Worm (Caenorhabditis elegans): ENCODE results near the gene clec-63.

- TF ChIP-seq fkh-10 (GFP tag; optimal IDR thresholded peaks at IDR 0.05): no peak
- no peak for TF ChIP-seq ztf-11 (tag; optimal IDR thresholded peaks at IDR 0.05)
- TF ChIP-seq eor-1 (tag; optimal IDR thresholded peaks at IDR 0.05): no peak
- TF ChIP-seq ama-1 (optimal IDR thresholded peaks at IDR 0.05): no peak
- no peak for TF ChIP-seq nfya-1 (tag; optimal IDR thresholded peaks at IDR 0.05; ENCODE audit: insufficient read depth)
- TF ChIP-seq daf-12 (tag; optimal IDR thresholded peaks at IDR 0.05): no peak
- TF ChIP-seq nhr-11 (tag; optimal IDR thresholded peaks at IDR 0.05): no peak
- TF ChIP-seq snpc-4 (tag; optimal IDR thresholded peaks at IDR 0.05): no peak
- no peak for TF ChIP-seq mdl-1 (tag; optimal IDR thresholded peaks at IDR 0.05)
- no peak for TF ChIP-seq nhr-237 (tag; optimal IDR thresholded peaks at IDR 0.05)
These were observed 7.0 kb upstream of the clec-63 start, which contains the start of gene F35C5.3 for ce11 chrII:12888471-12888870.

All from whole organism, L3 larva.